In genomic region chr2L:7788952-7789466, dm6 we compare ENCODE assay signal across 4 fruit fly cellular contexts.
A peak's percentile ranks its signal among the peaks of the same experiment; 100 is the strongest.
TF ChIP-seq lines count a peak whose summit lies in the region.

No protein-coding gene starts in this region.

- no peak for TF ChIP-seq CTCF in whole organism, embryonic (GFP tag; optimal IDR thresholded peaks at IDR 0.05; lab: Kevin White, UChicago)

TF ChIP-seq in whole organism, adult, 20 proteins besides CTCF, POLR2A, EP300 and RAD21:
- TF ChIP-seq Mnt (GFP tag; optimal IDR thresholded peaks at IDR 0.05; lab: Kevin White, UChicago) (peak; percentile 5), Hr96 (GFP tag; optimal IDR thresholded peaks at IDR 0.05; lab: Kevin White, UChicago) (no peak), kay (GFP tag; lab: Kevin White, UChicago; ENCODE audit: borderline replicate concordance) (peak; percentile 24)

TF ChIP-seq in whole organism, embryonic, 481 proteins besides CTCF, POLR2A, EP300 and RAD21:
- TF ChIP-seq NC2α (GFP tag; optimal IDR thresholded peaks at IDR 0.05; lab: Kevin White, UChicago) (no peak), Pdp1 (GFP tag; optimal IDR thresholded peaks at IDR 0.05; lab: Kevin White, UChicago) (peak in 1 of 2 experiments; percentile 62), CG17186 (GFP tag; optimal IDR thresholded peaks at IDR 0.05; lab: Kevin White, UChicago) (no peak), CG2889 (GFP tag; IDR thresholded peaks at IDR 0.05; lab: Robert Waterston, UW) (no peak), exex (tag; optimal IDR thresholded peaks at IDR 0.05; lab: Kevin White, UChicago) (peak; percentile 31), CG5180 (GFP tag; optimal IDR thresholded peaks at IDR 0.05; lab: Kevin White, UChicago) (peak; percentile 6), mirr (GFP tag; optimal IDR thresholded peaks at IDR 0.05; lab: Kevin White, UChicago) (peak; percentile 82), sug (tag; optimal IDR thresholded peaks at IDR 0.05; lab: Kevin White, UChicago) (peak; percentile 66), kah (GFP tag; optimal IDR thresholded peaks at IDR 0.05; lab: Kevin White, UChicago) (peak; percentile 9), CG13296 (GFP tag; optimal IDR thresholded peaks at IDR 0.05; lab: Kevin White, UChicago) (peak; percentile 27), Meics (GFP tag; optimal IDR thresholded peaks at IDR 0.05; lab: Kevin White, UChicago) (no peak), CG17829 (tag; optimal IDR thresholded peaks at IDR 0.05; lab: Kevin White, UChicago) (no peak), tx (GFP tag; optimal IDR thresholded peaks at IDR 0.05; lab: Kevin White, UChicago) (no peak), CG34376 (GFP tag; optimal IDR thresholded peaks at IDR 0.05; lab: Kevin White, UChicago) (peak; percentile 84), nom (GFP tag; optimal IDR thresholded peaks at IDR 0.05; lab: Kevin White, UChicago) (peak; percentile 55), nau (GFP tag; optimal IDR thresholded peaks at IDR 0.05; lab: Kevin White, UChicago) (peak; percentile 26), HLH3B (GFP tag; IDR thresholded peaks at IDR 0.05; lab: Robert Waterston, UW) (no peak), Med (GFP tag; lab: Kevin White, UChicago) (peak; percentile 7), fd64A (GFP tag; optimal IDR thresholded peaks at IDR 0.05; lab: Kevin White, UChicago) (peak; percentile 16), Eip74EF (GFP tag; optimal IDR thresholded peaks at IDR 0.05; lab: Kevin White, UChicago) (peak in 1 of 2 experiments; percentile 54), Trl (optimal IDR thresholded peaks at IDR 0.05; lab: Kevin White, UChicago) (no peak), Trl (GFP tag; optimal IDR thresholded peaks at IDR 0.05; lab: Kevin White, UChicago) (no peak), CG33557 (GFP tag; optimal IDR thresholded peaks at IDR 0.05; lab: Kevin White, UChicago) (no peak)
TF ChIP-seq in whole organism, embryonic: peak in this region for 13.

TF ChIP-seq in whole organism, prepupa, 60 proteins besides CTCF, POLR2A, EP300 and RAD21:
- TF ChIP-seq CG8119 (GFP tag; IDR thresholded peaks at IDR 0.05; lab: Robert Waterston, UW) (no peak), CG6276 (GFP tag; optimal IDR thresholded peaks at IDR 0.05; lab: Kevin White, UChicago) (peak; percentile 57), CG8632 (GFP tag; optimal IDR thresholded peaks at IDR 0.05; lab: Kevin White, UChicago) (no peak), eg (GFP tag; IDR thresholded peaks at IDR 0.05; lab: Robert Waterston, UW) (no peak), Eip75B (GFP tag; optimal IDR thresholded peaks at IDR 0.05; lab: Kevin White, UChicago) (no peak), svp (GFP tag; lab: Kevin White, UChicago) (peak; percentile 19), CG34406 (GFP tag; optimal IDR thresholded peaks at IDR 0.05; lab: Kevin White, UChicago) (no peak), fkh (GFP tag; optimal IDR thresholded peaks at IDR 0.05; lab: Kevin White, UChicago) (peak; percentile 5), Blimp-1 (GFP tag; optimal IDR thresholded peaks at IDR 0.05; lab: Kevin White, UChicago) (no peak), CG10631 (GFP tag; optimal IDR thresholded peaks at IDR 0.05; lab: Kevin White, UChicago) (no peak), CG16779 (tag; optimal IDR thresholded peaks at IDR 0.05; lab: Kevin White, UChicago) (no peak), Sox102F (GFP tag; optimal IDR thresholded peaks at IDR 0.05; lab: Kevin White, UChicago) (no peak), salr (GFP tag; optimal IDR thresholded peaks at IDR 0.05; lab: Kevin White, UChicago) (no peak), Sox14 (GFP tag; optimal IDR thresholded peaks at IDR 0.05; lab: Kevin White, UChicago) (no peak), Eip93F (GFP tag; optimal IDR thresholded peaks at IDR 0.05; lab: Kevin White, UChicago) (no peak), CG6808 (GFP tag; optimal IDR thresholded peaks at IDR 0.05; lab: Kevin White, UChicago) (peak; percentile 18), OdsH (GFP tag; optimal IDR thresholded peaks at IDR 0.05; lab: Kevin White, UChicago) (no peak), Met (GFP tag; optimal IDR thresholded peaks at IDR 0.05; lab: Kevin White, UChicago) (no peak)

TF ChIP-seq in whole organism, pupa, 21 proteins besides CTCF, POLR2A, EP300 and RAD21:
- no peak for TF ChIP-seq EcR (GFP tag; optimal IDR thresholded peaks at IDR 0.05; lab: Kevin White, UChicago)
- TF ChIP-seq Pif1A (GFP tag; optimal IDR thresholded peaks at IDR 0.05; lab: Kevin White, UChicago), result no peak
- no peak for TF ChIP-seq CG14655 (GFP tag; optimal IDR thresholded peaks at IDR 0.05; lab: Kevin White, UChicago)
- no peak for TF ChIP-seq CG8159 (tag; optimal IDR thresholded peaks at IDR 0.05; lab: Kevin White, UChicago)
- TF ChIP-seq CG17806 (tag; optimal IDR thresholded peaks at IDR 0.05; lab: Kevin White, UChicago), result no peak
- TF ChIP-seq CG13204 (GFP tag; optimal IDR thresholded peaks at IDR 0.05; lab: Kevin White, UChicago), result no peak
- peak; percentile 9; the same call in 1 of the 2 replicates for TF ChIP-seq Ets98B (GFP tag; IDR thresholded peaks at IDR 0.05; lab: Robert Waterston, UW)
- no peak for TF ChIP-seq CG15710 (tag; optimal IDR thresholded peaks at IDR 0.05; lab: Kevin White, UChicago)
TF ChIP-seq in whole organism, pupa: peak in this region for 1.
